Worm (Caenorhabditis elegans) whole organism, L4/young adult: ENCODE results near the gene C28D4.7.

Experiments used
- W03F9.2 ChIP-seq: fragments of 150-350 bp; optimal IDR thresholded peaks from 2 replicates; lab custom pipeline; 2014; ENCODE audit warnings: missing biosample characterization, missing genetic modification characterization
- dao-5 ChIP-seq: sonication (generic microtip); optimal IDR thresholded peaks from 2 replicates; lab custom pipeline; 2016; ENCODE audit warnings: missing genotype, missing genetic modification characterization, moderate library complexity, missing compliant biosample characterization

DNA sequence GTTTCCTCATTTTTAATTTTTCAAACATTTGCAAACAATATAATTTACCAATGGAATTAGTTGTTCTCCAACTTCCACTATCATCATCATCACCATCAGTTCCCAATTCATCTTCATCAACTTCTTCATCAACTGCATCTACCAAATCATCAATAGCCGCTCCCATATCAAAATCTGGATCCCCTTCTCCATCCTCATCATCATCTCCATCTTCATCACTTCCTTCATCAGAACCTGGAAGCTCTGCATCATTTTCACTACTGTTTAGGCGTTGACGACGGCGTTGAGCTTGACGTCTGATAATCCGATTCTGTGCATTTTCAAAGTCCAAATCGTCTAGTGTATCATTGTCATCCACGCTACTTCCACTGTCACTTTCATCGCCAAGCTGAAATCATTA is 45.1 kb downstream of the C28D4.7 start:
- TF ChIP-seq W03F9.2 (tag; lab: Kevin White, UChicago) = no peak
- no peak for TF ChIP-seq dao-5 (tag; lab: Kevin White, UChicago)
